Fruit fly (Drosophila melanogaster): ENCODE results near the gene Alg14.
A peak's percentile ranks its signal among the peaks of the same experiment; 100 is the strongest.

Alg14 gene

DNA sequence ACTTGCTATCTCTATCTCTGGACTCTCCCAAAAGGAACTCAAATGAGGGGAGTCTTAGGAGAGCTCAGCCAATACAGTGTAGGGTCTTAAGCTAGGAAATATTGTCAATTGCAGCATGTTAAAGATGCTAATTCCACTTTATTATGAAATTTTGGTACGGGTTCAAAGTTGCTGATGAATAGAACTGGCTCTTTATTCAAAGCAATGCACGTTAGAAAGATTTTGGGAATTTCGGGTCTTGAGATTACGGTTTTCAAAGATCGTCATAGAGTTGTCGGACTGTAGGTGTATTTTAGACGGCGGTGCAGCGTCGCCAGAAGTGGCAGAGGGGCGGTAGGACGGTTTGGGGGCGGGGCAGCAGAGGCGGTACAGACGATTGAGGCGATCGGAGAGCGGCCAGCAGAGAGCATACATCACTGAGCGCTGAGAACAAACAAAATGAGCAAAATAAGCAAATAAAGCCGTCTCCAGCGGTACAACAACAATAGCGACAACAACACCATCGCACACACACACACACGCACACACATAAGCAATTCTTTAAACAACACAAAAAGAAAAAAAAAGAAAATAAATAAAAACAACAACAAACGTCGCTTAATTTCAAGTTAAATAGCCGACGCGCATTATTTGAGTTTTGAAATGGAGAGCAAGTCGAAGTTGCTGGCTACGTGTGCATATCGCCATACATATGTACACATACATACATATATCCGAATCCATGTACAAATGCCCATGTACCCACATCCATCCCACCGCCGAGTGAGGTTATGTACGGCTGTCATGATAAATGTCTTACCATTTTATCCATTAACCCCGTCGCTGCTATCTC is 25.7 kb downstream of the Alg14 start:
- peak; percentile 3 for TF ChIP-seq CG5204 (GFP tag; optimal IDR thresholded peaks at IDR 0.05)
- peak; percentile 27 for TF ChIP-seq CG14711 (tag; optimal IDR thresholded peaks at IDR 0.05)
- TF ChIP-seq CG7101 (tag; optimal IDR thresholded peaks at IDR 0.05), result peak; percentile 58
- TF ChIP-seq kay (GFP tag; ENCODE audit: borderline replicate concordance), result no peak
- peak; percentile 54 for TF ChIP-seq pad (GFP tag; optimal IDR thresholded peaks at IDR 0.05)
- TF ChIP-seq cnc (optimal IDR thresholded peaks at IDR 0.05), result no peak
- TF ChIP-seq tj (GFP tag; optimal IDR thresholded peaks at IDR 0.05), result peak; percentile 96
- TF ChIP-seq CG11617 (GFP tag; optimal IDR thresholded peaks at IDR 0.05), result peak; percentile 17
- peak; percentile 30 for TF ChIP-seq Hr96 (GFP tag; optimal IDR thresholded peaks at IDR 0.05)
- TF ChIP-seq Crg-1 (GFP tag; optimal IDR thresholded peaks at IDR 0.05), result peak; percentile 0

DNA sequence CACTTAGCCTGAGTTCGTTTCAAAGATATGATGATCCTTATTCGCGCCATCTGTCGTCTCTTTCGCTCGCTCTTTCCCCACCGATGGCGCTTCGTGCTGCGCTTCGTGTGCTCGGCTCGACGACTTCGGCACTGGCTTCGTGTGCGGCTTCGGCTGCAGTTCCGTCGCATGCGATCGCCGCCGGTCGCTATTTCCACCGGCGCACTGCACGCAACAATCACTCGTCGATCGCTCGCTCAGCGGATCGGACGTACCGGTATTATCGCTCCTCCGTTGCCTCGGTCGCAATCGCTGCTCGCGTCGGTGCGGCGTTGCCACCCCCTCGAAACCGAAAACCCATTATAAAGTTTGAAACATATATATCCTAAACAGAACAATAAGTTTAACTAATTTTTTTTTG is 26.8 kb downstream of the Alg14 start:
- TF ChIP-seq CG1620 (GFP tag; optimal IDR thresholded peaks at IDR 0.05) (peak; percentile 52), cnc (optimal IDR thresholded peaks at IDR 0.05) (no peak), Clk (GFP tag; optimal IDR thresholded peaks at IDR 0.05) (no peak), CG12768 (GFP tag; optimal IDR thresholded peaks at IDR 0.05) (peak; percentile 34), tj (GFP tag; optimal IDR thresholded peaks at IDR 0.05) (peak; percentile 73), CG11617 (GFP tag; optimal IDR thresholded peaks at IDR 0.05) (peak; percentile 30), CG7101 (tag; optimal IDR thresholded peaks at IDR 0.05) (peak; percentile 31), CG33017 (tag; optimal IDR thresholded peaks at IDR 0.05) (no peak), Hr96 (GFP tag; optimal IDR thresholded peaks at IDR 0.05) (peak; percentile 27), pad (GFP tag; optimal IDR thresholded peaks at IDR 0.05) (peak; percentile 94), Mnt (GFP tag; optimal IDR thresholded peaks at IDR 0.05) (peak; percentile 73), cic (GFP tag; optimal IDR thresholded peaks at IDR 0.05) (peak; percentile 8), bab1 (GFP tag; optimal IDR thresholded peaks at IDR 0.05) (peak; percentile 59)

DNA sequence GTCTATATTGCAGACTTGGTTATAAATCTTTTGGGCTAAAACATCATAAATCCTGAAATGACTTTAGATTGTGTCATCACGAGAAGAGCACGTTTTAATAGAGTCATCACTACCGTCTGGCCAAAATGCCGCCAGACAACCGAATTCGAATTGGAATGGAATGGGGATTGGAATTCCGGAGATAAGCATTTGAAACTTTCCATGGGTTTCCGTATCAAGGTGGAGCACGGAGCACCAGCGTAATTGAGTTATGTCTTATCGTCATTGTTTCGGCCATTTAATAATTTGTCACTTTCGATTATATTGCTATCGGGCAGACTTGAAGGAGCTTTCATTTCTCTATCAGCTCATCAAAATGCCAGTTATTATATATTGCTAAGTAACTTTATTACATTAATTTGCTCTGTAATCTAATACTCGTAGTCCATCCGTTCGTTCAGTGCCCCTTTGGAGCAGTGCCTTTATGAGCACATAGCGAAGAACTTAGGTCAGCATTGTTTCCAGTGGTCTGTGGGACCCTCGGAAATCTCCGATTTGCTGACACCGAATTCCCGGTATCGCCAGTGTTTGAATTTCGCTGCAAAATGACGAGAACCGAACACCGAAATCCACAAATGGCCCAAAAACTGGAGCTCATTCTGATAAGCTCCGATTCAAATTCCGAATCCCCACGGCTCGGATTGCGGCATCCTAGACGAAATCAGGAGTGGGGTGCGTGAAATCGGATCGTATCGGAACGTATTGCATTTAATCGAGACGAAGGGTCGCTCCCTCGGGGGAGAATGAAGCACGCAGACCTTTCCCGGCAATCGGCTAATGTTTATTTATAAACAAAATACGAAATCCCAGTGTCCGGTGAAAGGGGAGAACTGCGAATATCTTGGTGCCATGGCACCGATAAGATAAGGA is 28.3 kb downstream of the Alg14 start:
- no peak for TF ChIP-seq ovo (GFP tag; optimal IDR thresholded peaks at IDR 0.05)
- TF ChIP-seq Crg-1 (GFP tag; optimal IDR thresholded peaks at IDR 0.05), result no peak
- TF ChIP-seq bab1 (GFP tag; optimal IDR thresholded peaks at IDR 0.05), result no peak
- TF ChIP-seq CG7045 (GFP tag; optimal IDR thresholded peaks at IDR 0.05), result no peak
- no peak for TF ChIP-seq toe (GFP tag; optimal IDR thresholded peaks at IDR 0.05)
- TF ChIP-seq tj (GFP tag; optimal IDR thresholded peaks at IDR 0.05), result peak; percentile 93
- TF ChIP-seq CG11617 (GFP tag; optimal IDR thresholded peaks at IDR 0.05), result no peak

- TF ChIP-seq tj (GFP tag; optimal IDR thresholded peaks at IDR 0.05), result peak; percentile 26
- TF ChIP-seq bab1 (GFP tag; optimal IDR thresholded peaks at IDR 0.05), result no peak
Observed at dm6 chrX:15501706-15502267, 29.8 kb downstream of the Alg14 start.

DNA sequence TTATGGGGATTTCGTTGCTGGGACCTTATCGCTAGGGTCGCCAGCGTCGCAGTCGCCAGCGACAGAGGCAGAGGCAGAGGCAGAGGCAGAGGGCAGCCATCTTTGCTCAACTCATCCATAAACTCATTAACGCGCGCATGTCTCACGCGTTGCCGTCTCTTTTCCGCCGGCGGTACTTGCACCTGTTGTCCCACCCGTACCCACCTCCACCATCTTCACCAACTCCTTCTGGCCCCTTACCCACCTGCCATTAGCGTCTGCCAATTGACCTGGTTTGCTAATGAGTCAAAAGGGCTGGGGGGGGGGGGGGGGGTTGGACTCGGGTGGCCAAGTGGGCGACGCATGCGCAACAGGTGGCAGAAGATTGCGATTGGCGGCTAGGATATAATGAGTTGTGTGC is 30.9 kb downstream of the Alg14 start:
- TF ChIP-seq CG12768 (GFP tag; optimal IDR thresholded peaks at IDR 0.05) (no peak), Crg-1 (GFP tag; optimal IDR thresholded peaks at IDR 0.05) (no peak), Mnt (GFP tag; optimal IDR thresholded peaks at IDR 0.05) (no peak), cnc (optimal IDR thresholded peaks at IDR 0.05) (no peak), CG7045 (GFP tag; optimal IDR thresholded peaks at IDR 0.05) (no peak), bab1 (GFP tag; optimal IDR thresholded peaks at IDR 0.05) (no peak), ovo (GFP tag; optimal IDR thresholded peaks at IDR 0.05) (no peak), tj (GFP tag; optimal IDR thresholded peaks at IDR 0.05) (no peak)

DNA sequence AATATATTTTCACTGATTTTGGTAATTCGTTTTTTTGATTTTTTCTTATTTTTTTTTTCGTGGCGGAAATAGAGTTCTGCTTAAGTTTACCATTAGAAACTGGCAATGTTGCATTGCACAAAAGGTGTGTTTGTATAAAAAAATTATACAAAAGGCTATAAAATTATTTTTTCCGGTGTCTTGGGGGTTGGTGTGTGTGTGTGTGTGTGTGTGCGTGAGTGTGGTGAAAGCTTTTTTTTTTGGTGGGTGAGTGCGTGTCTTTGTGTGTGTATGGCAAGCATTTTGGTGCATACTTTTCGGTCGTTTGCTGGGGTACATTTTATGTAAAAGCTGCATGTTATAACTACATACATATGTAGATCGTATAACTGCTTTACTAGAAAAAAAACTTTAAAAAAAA is 39.4 kb downstream of the Alg14 start:
- TF ChIP-seq tj (GFP tag; optimal IDR thresholded peaks at IDR 0.05) (peak; percentile 15), CG1620 (GFP tag; optimal IDR thresholded peaks at IDR 0.05) (no peak), CG14711 (tag; optimal IDR thresholded peaks at IDR 0.05) (peak; percentile 24), CG7101 (tag; optimal IDR thresholded peaks at IDR 0.05) (peak; percentile 1), CG12768 (GFP tag; optimal IDR thresholded peaks at IDR 0.05) (no peak), bab1 (GFP tag; optimal IDR thresholded peaks at IDR 0.05) (peak; percentile 40), ovo (GFP tag; optimal IDR thresholded peaks at IDR 0.05) (no peak), CG5204 (GFP tag; optimal IDR thresholded peaks at IDR 0.05) (peak; percentile 26), CG11617 (GFP tag; optimal IDR thresholded peaks at IDR 0.05) (peak; percentile 47), Hr96 (GFP tag; optimal IDR thresholded peaks at IDR 0.05) (peak; percentile 20), Mnt (GFP tag; optimal IDR thresholded peaks at IDR 0.05) (no peak), CG7045 (GFP tag; optimal IDR thresholded peaks at IDR 0.05) (no peak), pad (GFP tag; optimal IDR thresholded peaks at IDR 0.05) (no peak), Crg-1 (GFP tag; optimal IDR thresholded peaks at IDR 0.05) (peak; percentile 1), CG33017 (tag; optimal IDR thresholded peaks at IDR 0.05) (no peak), cnc (optimal IDR thresholded peaks at IDR 0.05) (no peak)

Measured in whole organism, adult.